Worm (Caenorhabditis elegans) whole organism, mixed stage, embryonic: Measurements from ENCODE around the gene EEED8.18.

Source experiments
- M03D4.4 ChIP-seq: sonication (generic microtip); optimal IDR thresholded peaks from 2 replicates; lab custom pipeline; 2017; ENCODE audit warnings: mild to moderate bottlenecking, missing genetic modification characterization, missing compliant biosample characterization
- ces-1 ChIP-seq: fragments of 150-350 bp; optimal IDR thresholded peaks from 2 replicates; lab custom pipeline; 2014; ENCODE audit warnings: missing biosample characterization, missing genetic modification reagents, missing genetic modification characterization
- cnd-1 ChIP-seq: fragments of 200-800 bp; sonication (Bioruptor generic); optimal IDR thresholded peaks from 2 replicates; lab custom pipeline; 2018; ENCODE audit warnings: mild to moderate bottlenecking, missing genetic modification characterization, missing compliant biosample characterization
- elt-3 ChIP-seq: fragments of 150-350 bp; optimal IDR thresholded peaks from 2 replicates; lab custom pipeline; 2014; ENCODE audit warnings: missing biosample characterization, missing genetic modification characterization
- flh-1 ChIP-seq: fragments of 200-800 bp; sonication (Bioruptor generic); optimal IDR thresholded peaks from 2 replicates; lab custom pipeline; 2018; ENCODE audit warnings: mild to moderate bottlenecking, missing genetic modification characterization, moderate library complexity, missing compliant biosample characterization
- lsy-2 ChIP-seq: fragments of 150-350 bp; optimal IDR thresholded peaks from 2 replicates; lab custom pipeline; 2014; ENCODE audit warnings: missing biosample characterization, missing genetic modification characterization
- nhr-237 ChIP-seq: fragments of 150-350 bp; optimal IDR thresholded peaks from 2 replicates; lab custom pipeline; 2014; ENCODE audit warnings: missing biosample characterization, missing genetic modification characterization
- nhr-76 ChIP-seq: sonication (generic microtip); optimal IDR thresholded peaks from 2 replicates; lab custom pipeline; 2017; ENCODE audit warnings: missing biosample characterization, missing genetic modification characterization
- pha-4 ChIP-seq: fragments of 150-350 bp; optimal IDR thresholded peaks from 2 replicates; lab custom pipeline; 2018; ENCODE audit warnings: missing biosample characterization, missing genetic modification reagents, missing genetic modification characterization
- snpc-4 ChIP-seq: fragments of 150-350 bp; optimal IDR thresholded peaks from 2 replicates; lab custom pipeline; 2014; ENCODE audit warnings: missing biosample characterization, missing genetic modification characterization
- unc-39 ChIP-seq: fragments of 150-350 bp; optimal IDR thresholded peaks from 2 replicates; lab custom pipeline; 2014; ENCODE audit warnings: missing biosample characterization, missing genetic modification characterization
- unc-62 ChIP-seq: fragments of 150-350 bp; optimal IDR thresholded peaks from 2 replicates; lab custom pipeline; 2014; ENCODE audit warnings: missing biosample characterization, missing genetic modification reagents, missing genetic modification characterization
- zip-8 ChIP-seq: fragments of 150-350 bp; optimal IDR thresholded peaks from 2 replicates; lab custom pipeline; 2014; ENCODE audit warnings: missing biosample characterization, missing genetic modification characterization
- ztf-11 ChIP-seq: fragments of 150-350 bp; optimal IDR thresholded peaks from 2 replicates; lab custom pipeline; 2014; ENCODE audit warnings: missing biosample characterization, missing genetic modification characterization

DNA sequence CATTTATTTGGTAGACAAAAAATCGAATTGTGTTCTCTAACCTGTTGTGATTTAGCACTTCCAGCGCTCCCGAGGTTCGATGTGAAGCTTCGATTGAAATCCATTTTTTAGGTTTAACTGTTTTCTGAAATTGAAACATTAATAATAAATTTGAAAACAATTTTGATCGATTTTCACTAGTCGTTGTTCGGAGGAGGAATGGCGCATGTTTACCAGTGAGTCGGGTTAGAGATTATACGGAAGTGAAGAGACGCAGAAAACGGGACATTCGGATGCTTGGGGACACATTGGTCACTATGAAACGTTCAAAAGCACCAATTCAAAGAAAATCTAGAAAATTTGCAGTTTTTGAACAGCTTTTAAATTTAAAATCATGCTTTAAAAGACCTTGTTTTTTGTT, 13.6 kb downstream of the EEED8.18 start, which contains the start of gene fbxl-3:
- TF ChIP-seq pha-4: peak; percentile 65
- TF ChIP-seq nhr-237: no peak
- TF ChIP-seq lsy-2 (tag; lab: Kevin White, UChicago): no peak
- no peak for TF ChIP-seq flh-1
- no peak for TF ChIP-seq snpc-4 (tag; lab: Kevin White, UChicago)
- no peak for TF ChIP-seq elt-3 (tag; lab: Kevin White, UChicago)
- TF ChIP-seq unc-39: no peak
- no peak for TF ChIP-seq ztf-11 (tag; lab: Kevin White, UChicago)
- no peak for TF ChIP-seq cnd-1 (tag; lab: Kevin White, UChicago)
- no peak for TF ChIP-seq unc-62 (GFP tag; lab: Kevin White, UChicago)
- no peak for TF ChIP-seq M03D4.4 (tag; lab: Kevin White, UChicago)
- no peak for TF ChIP-seq ces-1 (GFP tag; lab: Kevin White, UChicago)
- TF ChIP-seq nhr-76 (tag; lab: Kevin White, UChicago): no peak
- no peak for TF ChIP-seq zip-8 (tag; lab: Kevin White, UChicago)
